Worm (Caenorhabditis elegans) whole organism, young adult: ENCODE results near the gene srw-140.

ENCODE experiments used
- egl-44 ChIP-seq: fragments of 200-800 bp; sonication (Bioruptor generic); IDR thresholded peaks from 2 replicates; pipeline ENCODE4 v1.3.6; 2022; ENCODE audit warnings: missing genetic modification reagents, missing genetic modification characterization, missing compliant biosample characterization
- lag-1 ChIP-seq: fragments of 200-800 bp; sonication (Bioruptor generic); IDR thresholded peaks from 2 replicates; pipeline ENCODE4 v1.3.6; 2022; ENCODE audit warnings: missing genetic modification reagents, missing genetic modification characterization, missing compliant biosample characterization
- lir-1 ChIP-seq: fragments of 200-800 bp; sonication (Bioruptor generic); conservative IDR thresholded peaks from 2 replicates; pipeline ENCODE4 v1.3.6; 2022; ENCODE audit warnings: missing genetic modification reagents, missing genetic modification characterization, missing compliant biosample characterization
- pha-4 ChIP-seq: fragments of 150-350 bp; sonication (generic microtip); optimal IDR thresholded peaks from 2 replicates; lab custom pipeline; 2014; ENCODE audit warnings: missing biosample characterization, missing genetic modification reagents, missing genetic modification characterization

ce11 chrV:5132441-5132840 is 33.1 kb upstream of the srw-140 start, which contains the start of gene F14F9.4:
- TF ChIP-seq pha-4 (tag; lab: Kevin White, UChicago) = no peak
- TF ChIP-seq egl-44 (GFP tag; lab: Robert Waterston, UW) = no peak
- no peak for TF ChIP-seq lir-1 (GFP tag; lab: Robert Waterston, UW)
- no peak for TF ChIP-seq lag-1 (GFP tag; lab: Robert Waterston, UW)
